Worm (Caenorhabditis elegans): Measurements from ENCODE around the gene kin-36.

- TF ChIP-seq snpc-4 (tag; optimal IDR thresholded peaks at IDR 0.05) = no peak
- TF ChIP-seq aly-2 (tag; optimal IDR thresholded peaks at IDR 0.05) = no peak
- TF ChIP-seq fkh-10 (GFP tag; optimal IDR thresholded peaks at IDR 0.05) = no peak
- no peak for TF ChIP-seq mdl-1 (tag; optimal IDR thresholded peaks at IDR 0.05)
- TF ChIP-seq snpc-1.2 (GFP tag; IDR thresholded peaks at IDR 0.05) = no peak
- TF ChIP-seq zag-1 (tag; optimal IDR thresholded peaks at IDR 0.05) = no peak
- TF ChIP-seq T20F7.1 (GFP tag; optimal IDR thresholded peaks at IDR 0.05) = no peak
- no peak for TF ChIP-seq ces-1 (GFP tag; optimal IDR thresholded peaks at IDR 0.05)
Measured at ce11 chrIV:4652962-4653361, 25.9 kb upstream of the kin-36 start, which contains the start of gene psr-1.
